Worm (Caenorhabditis elegans): ENCODE data around the gene W01B6.4.
A peak's percentile ranks its signal among the peaks of the same experiment; 100 is the strongest.

DNA sequence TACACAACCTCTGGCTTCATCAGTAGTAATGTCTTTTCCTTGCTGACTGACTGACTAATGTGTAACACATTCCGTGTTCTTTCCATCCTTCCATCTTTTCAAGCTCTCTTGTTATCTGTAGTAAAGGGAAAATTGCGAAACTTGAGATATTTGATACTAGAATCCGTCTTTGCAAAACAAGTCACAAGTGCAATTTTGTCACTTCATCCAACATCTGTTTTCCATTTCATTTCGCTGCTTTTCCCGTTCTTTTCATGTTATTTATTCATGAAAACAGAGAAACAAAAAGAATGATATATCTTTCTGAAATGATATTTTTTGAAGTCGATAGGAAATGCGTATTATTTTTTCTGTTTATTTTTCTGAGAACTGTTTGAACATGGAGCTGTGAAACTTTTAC is 29.3 kb upstream of the W01B6.4 start:
- TF ChIP-seq unc-62 (GFP tag; optimal IDR thresholded peaks at IDR 0.05 in 1 of 2): peak in 1 of 2 experiments; percentile 77
- no peak for TF ChIP-seq unc-62 (tag; optimal IDR thresholded peaks at IDR 0.05)
- TF ChIP-seq mdl-1 (tag; optimal IDR thresholded peaks at IDR 0.05): no peak
- no peak for TF ChIP-seq dve-1 (tag; optimal IDR thresholded peaks at IDR 0.05; ENCODE audit: insufficient read depth)
- no peak for TF ChIP-seq tag-97 (GFP tag; IDR thresholded peaks at IDR 0.05)
- TF ChIP-seq skn-1 (tag; optimal IDR thresholded peaks at IDR 0.05): no peak
- no peak for TF ChIP-seq saeg-2 (GFP tag; IDR thresholded peaks at IDR 0.05)
- no peak for TF ChIP-seq ceh-32 (tag; optimal IDR thresholded peaks at IDR 0.05; ENCODE audit: poor library complexity)
- TF ChIP-seq ceh-44 (GFP tag; IDR thresholded peaks at IDR 0.05): no peak
